Worm (Caenorhabditis elegans) whole organism, L4/young adult: ENCODE data around the gene col-105.

Experiments
- W03F9.2 ChIP-seq: fragments of 150-350 bp; optimal IDR thresholded peaks from 2 replicates; lab custom pipeline; 2014; ENCODE audit warnings: missing biosample characterization, missing genetic modification characterization
- dao-5 ChIP-seq: sonication (generic microtip); optimal IDR thresholded peaks from 2 replicates; lab custom pipeline; 2016; ENCODE audit warnings: missing genotype, missing genetic modification characterization, moderate library complexity, missing compliant biosample characterization
- him-1 ChIP-seq: sonication (generic microtip); optimal IDR thresholded peaks from 2 replicates; lab custom pipeline; 2016; ENCODE audit warnings: missing genotype, missing genetic modification reagents, missing genetic modification characterization, missing compliant biosample characterization

The col-105 gene

DNA sequence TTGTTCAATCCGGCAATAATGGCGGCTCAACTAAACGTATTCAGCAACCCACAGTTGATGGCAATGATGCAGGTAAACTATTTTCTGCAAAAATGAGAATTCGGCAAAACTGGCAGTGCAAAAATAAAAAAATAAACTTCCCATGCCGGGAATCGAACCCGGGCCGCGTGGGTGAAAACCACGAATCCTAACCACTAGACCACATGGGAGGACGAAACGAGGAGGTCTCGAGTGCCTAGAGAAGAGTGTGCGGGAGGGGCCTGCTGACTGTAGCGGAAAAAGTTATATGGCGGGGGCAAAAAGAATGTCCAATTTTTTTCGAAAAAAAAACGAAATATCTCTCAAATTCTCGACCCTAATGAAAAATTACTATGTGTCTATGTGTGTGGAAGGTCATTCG, 29.1 kb upstream of the col-105 start:
- no peak for TF ChIP-seq him-1 (tag; lab: Kevin White, UChicago)
- TF ChIP-seq dao-5 (tag; lab: Kevin White, UChicago), result peak; percentile 0
- no peak for TF ChIP-seq W03F9.2 (tag; lab: Kevin White, UChicago)

DNA sequence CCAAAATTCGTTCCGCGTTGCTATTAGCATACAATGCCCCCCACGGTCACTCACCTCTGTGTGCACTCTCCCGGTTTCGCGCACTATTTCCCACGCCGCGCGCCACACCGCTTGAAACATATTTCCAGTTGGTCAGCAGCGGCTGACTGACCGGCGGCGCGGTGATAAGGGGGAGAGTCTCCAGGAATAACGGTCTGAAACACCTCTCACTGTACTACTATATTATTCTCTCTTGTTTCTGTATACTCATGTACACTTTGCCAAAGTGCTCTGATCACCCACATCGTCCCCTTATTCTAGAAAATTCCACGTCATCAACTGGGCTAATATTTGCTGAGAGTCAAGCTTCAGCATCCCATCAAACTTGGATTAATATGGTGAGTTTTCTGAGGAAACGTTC, 26.9 kb upstream of the col-105 start, which contains the start of gene nhr-41:
TSS of gene nhr-41 (plus strand) at position 301 of the 400 bp plus-strand sequence.
- no peak for TF ChIP-seq him-1 (tag; lab: Kevin White, UChicago)
- no peak for TF ChIP-seq dao-5 (tag; lab: Kevin White, UChicago)
- no peak for TF ChIP-seq W03F9.2 (tag; lab: Kevin White, UChicago)

DNA sequence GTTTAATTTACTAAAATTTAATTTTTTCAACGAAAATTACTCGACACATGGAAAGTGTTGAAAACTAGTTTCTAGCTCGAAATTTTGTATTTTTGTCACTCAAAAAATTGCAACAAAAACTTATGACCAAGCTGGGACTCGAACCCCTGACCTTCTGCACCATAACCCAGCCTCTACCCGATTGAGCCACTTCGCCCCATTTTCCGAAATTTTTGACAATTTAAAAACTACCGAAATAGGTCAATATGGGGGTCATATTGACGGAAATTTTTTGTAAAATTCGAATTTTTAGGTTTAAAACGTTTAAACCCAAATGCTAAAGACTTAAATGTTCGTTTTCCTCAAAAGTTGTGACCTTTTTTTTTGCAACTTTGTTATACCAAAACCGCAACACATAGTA, 26.5 kb upstream of the col-105 start:
- no peak for TF ChIP-seq W03F9.2 (tag; lab: Kevin White, UChicago)

DNA sequence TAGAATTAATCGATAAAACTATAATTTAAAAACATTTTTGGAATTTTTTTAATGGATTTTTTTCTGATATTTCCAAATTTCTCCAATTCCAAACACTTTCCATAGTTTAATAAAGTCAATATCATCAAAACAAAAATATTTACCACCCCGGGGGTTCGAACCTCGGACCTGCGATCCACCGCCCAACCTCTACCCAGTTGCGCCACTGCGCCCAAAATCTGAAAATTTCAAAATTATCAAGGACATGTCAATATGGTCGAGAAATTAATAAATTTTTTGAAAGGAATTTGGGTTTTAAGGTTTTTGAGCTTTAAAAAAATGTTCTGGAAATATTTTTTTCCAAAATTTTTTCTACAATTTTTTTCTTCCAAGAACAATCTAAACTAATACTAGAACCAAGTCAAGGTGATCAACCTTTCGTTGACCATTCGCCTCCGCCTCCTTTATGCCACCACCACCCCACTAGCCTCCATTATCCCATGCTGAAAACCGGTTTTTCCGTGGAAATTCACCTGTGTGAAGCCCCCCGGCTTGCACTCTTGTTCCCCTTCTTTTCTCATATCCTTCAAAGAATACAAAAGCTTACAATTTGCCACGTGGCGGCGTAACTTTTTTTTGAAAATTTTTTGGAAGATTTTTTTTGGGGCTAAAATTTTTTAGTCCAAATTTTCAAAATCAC, 22.7 kb upstream of the col-105 start:
- TF ChIP-seq dao-5 (tag; lab: Kevin White, UChicago) (no peak), W03F9.2 (tag; lab: Kevin White, UChicago) (no peak), him-1 (tag; lab: Kevin White, UChicago) (no peak)

DNA sequence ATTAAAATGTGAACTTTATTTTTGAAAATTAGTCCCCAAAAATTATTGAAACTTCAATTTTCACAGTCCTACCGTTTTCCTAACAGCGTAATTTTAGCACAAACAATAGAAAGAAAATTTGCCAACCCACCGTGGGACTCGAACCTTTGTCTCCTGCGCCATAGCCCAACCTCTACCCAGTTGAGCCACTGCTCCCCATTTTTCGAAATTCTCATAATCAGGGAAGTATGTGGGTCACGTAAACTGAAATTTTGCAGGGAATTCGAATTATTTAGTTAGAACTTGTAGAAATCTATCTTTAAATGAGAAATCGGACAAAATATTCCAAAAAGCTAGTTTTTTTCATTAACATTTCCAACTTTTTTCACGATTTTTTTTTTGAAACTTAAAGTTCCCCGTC, 21.3 kb upstream of the col-105 start:
- TF ChIP-seq dao-5 (tag; lab: Kevin White, UChicago) (no peak), W03F9.2 (tag; lab: Kevin White, UChicago) (no peak), him-1 (tag; lab: Kevin White, UChicago) (no peak)

DNA sequence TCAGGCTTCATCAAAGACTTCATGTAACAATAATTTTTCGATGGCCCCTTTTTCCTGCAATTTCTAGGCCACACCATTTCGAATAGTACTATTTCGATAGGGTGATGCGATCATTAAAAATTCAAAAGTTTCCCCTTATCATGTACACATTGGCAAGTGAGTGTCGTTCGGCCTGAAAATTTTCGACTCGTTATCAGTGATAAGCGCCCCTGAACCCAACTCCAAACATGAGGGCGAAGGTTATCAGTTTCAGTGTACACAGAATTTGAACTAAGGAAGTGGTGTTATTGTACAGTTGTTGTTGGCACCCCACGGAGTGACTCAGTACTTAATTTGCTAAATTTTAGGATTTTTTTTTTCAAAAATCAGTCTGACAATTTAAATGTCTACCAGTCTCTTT, 19.9 kb upstream of the col-105 start:
- TF ChIP-seq him-1 (tag; lab: Kevin White, UChicago) (no peak), dao-5 (tag; lab: Kevin White, UChicago) (no peak), W03F9.2 (tag; lab: Kevin White, UChicago) (no peak)

DNA sequence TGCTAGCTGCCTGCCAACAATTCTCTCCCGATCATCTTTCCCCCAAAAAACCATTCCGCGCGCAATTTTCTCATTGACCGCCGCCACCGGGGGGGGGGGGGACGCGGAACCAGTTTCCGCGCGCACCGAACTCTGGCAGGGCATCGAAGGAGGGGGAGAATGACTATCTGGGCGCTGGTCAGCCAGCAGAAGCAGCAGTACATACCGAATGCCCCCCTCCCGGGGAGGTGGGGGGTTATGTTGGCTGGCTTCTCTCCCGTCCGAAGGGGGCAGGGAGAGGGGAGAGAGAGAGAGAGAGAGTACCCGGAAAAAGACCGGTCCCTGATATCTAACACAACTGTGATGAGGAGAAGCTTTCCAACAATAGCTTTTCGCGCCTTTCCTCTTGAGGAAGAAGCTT, 18.7 kb upstream of the col-105 start:
- no peak for TF ChIP-seq dao-5 (tag; lab: Kevin White, UChicago)
- no peak for TF ChIP-seq W03F9.2 (tag; lab: Kevin White, UChicago)
- no peak for TF ChIP-seq him-1 (tag; lab: Kevin White, UChicago)

DNA sequence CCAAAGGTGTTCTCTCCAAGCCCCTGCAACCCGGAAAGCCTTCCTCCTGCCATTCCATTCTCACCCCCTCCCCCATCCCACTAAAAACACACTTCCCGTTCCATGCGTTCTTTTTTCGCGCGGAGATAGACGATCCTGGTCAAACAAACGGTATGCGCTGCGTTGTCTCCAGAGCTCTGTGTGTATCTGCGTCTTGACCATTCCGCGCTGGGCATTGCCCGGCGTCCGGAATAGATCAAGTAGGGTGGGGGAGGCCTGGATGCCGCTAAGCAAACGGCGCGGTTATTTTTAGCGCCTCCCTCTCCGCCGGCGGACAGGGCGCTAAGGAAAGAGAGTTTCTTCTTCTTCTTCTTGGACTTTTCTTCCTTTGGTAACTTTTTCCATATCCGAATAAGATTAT, 16.3 kb upstream of the col-105 start:
- no peak for TF ChIP-seq him-1 (tag; lab: Kevin White, UChicago)
- TF ChIP-seq W03F9.2 (tag; lab: Kevin White, UChicago), result no peak
- no peak for TF ChIP-seq dao-5 (tag; lab: Kevin White, UChicago)

DNA sequence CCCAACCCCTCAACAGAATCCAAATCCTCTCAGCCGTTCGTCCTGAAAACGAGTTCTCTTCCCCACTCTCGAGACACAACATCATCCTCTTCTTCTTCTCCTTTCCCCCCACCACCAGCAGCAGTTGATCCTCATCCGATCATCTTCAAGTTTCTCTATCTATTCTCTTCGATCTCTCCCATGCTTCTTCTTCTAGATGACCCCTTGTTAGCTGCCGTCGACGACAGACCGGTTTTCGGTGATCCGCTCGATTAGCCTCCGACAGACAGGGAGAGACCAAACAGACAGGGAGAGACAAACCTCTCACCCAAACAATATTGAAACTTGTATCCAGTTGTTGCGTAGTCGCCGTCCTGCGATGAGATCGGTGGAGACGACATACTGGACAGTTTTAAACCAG, 12.3 kb upstream of the col-105 start:
- TF ChIP-seq dao-5 (tag; lab: Kevin White, UChicago) (no peak), him-1 (tag; lab: Kevin White, UChicago) (no peak), W03F9.2 (tag; lab: Kevin White, UChicago) (no peak)

DNA sequence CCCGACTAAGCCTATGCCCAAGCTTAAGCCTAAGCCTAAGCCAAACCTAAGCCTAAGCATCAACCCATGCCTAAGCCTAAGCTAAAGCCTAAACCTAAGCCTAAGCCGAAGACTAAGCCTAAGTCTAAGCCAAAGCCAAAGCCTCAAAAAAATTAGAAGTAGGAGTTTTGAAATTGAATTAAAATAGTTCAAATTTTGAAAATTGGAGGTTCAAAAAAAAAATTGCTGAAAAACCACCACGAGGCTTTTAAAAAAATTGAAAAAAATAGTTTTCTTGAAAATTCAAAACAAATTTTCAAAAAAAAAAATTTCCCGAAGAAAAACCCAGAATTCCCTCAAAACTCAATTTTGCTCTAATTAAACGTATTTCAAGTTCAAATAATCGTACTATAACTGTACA, 8.0 kb upstream of the col-105 start:
- TF ChIP-seq dao-5 (tag; lab: Kevin White, UChicago) (no peak), him-1 (tag; lab: Kevin White, UChicago) (no peak), W03F9.2 (tag; lab: Kevin White, UChicago) (no peak)

DNA sequence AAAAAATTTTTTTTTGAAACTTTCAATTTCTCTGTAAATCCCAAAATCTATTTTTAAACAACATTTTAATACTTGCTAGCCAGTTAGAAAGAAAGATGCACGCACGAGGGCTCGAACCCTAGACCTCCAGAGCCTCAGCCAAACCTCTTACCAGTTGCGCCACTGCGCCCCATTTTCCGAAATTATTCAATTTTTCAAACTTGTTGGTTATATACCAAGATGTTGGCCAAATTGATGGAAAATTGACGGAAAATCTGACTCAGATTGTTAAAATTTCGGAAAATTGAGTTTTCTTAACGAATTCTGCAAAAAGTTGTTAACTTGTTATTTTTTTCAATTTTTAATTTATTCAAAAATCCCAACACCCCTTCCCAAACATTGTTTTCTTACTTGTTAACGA, 6.7 kb upstream of the col-105 start:
- TF ChIP-seq dao-5 (tag; lab: Kevin White, UChicago) (no peak), him-1 (tag; lab: Kevin White, UChicago) (no peak), W03F9.2 (tag; lab: Kevin White, UChicago) (no peak)

DNA sequence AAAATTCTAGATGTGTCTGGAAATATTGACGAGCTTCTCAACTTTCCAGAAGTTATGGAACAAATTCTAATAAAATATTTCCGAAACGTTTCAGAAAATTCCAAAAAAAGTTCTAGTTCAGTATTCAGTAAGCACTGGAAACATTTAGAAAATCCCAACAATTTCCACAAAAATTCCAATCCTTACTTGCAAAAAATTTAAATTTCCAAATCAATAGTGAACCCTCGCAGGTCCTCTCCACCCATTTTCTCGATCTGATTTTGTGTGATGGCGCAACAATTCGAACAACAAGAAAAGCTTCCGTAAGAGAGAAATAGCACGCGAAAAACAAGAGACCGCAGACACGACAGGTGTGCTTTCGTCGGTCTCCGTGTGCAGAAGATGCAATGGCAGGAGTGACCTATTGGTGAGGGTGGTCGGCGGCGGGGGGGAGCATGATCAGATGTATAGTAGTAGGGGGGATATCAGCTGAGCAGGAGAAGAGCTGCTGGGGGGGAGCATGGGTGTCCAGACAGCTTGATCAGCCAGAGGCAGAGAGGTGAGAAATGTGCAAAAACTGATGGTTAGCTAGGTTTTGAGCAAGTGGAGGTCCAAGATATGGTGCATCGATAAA, 2.7 kb upstream of the col-105 start:
- no peak for TF ChIP-seq him-1 (tag; lab: Kevin White, UChicago)
- no peak for TF ChIP-seq W03F9.2 (tag; lab: Kevin White, UChicago)
- no peak for TF ChIP-seq dao-5 (tag; lab: Kevin White, UChicago)

DNA sequence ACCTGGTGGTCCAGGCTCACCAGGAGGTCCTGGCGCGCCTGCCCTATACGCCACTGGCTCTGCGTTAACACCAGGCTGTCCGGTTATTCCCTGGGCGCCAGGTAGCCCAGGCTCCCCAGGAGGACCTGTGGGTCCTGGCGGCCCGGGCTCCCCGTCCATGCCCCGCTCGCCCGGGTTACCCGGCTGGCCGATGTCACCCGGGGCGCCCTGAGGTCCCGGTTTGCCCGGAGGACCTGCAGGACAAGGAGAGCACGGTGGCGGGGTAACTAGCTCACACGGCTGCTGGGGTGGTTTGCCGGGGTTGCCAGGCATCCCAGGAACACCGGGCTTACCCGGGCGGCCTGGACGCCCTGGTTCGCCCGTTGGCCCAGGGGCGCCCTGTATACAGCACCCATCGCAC, 916 bp downstream of the col-105 start:
- TF ChIP-seq dao-5 (tag; lab: Kevin White, UChicago) (no peak), W03F9.2 (tag; lab: Kevin White, UChicago) (no peak), him-1 (tag; lab: Kevin White, UChicago) (no peak)

DNA sequence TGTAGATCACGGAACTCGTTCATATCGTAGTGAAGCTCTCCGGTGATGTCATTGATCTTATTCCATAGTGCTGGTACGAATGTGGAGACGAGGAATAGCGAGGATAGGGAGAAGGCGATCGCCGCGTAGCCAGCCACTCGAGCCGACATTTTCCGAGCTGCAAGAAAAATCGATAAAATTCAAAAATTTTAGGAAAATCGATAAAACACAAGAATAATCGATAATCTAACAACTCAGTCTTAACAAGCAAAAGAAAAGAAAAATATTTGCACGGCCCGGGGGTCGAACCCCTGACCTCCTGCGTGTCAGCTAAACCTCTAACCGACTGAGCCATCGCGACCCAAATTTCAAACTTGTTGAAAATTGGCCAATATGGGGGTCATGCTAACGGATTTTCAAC, 3.9 kb downstream of the col-105 start, which contains the start of gene col-104:
TSS of gene col-104 (minus strand) at position 159 of the 400 bp plus-strand sequence.
- TF ChIP-seq W03F9.2 (tag; lab: Kevin White, UChicago) (no peak), him-1 (tag; lab: Kevin White, UChicago) (no peak), dao-5 (tag; lab: Kevin White, UChicago) (no peak)
